Worm (Caenorhabditis elegans) whole organism, L1 larva: ENCODE measurements around the gene Y37A1A.3.
A peak's percentile ranks its signal among the peaks of the same experiment; 100 is the strongest.

Experiments used
- C34B4.2 ChIP-seq: sonication (generic microtip); optimal IDR thresholded peaks from 2 replicates; lab custom pipeline; 2017; ENCODE audit warnings: mild to moderate bottlenecking, missing genetic modification characterization, missing compliant biosample characterization
- aha-1 ChIP-seq: fragments of 150-350 bp; optimal IDR thresholded peaks from 2 replicates; lab custom pipeline; 2014; ENCODE audit warnings: missing biosample characterization, missing genetic modification characterization
- alr-1 ChIP-seq: fragments of 200-800 bp; sonication (Bioruptor generic); optimal IDR thresholded peaks from 2 replicates; lab custom pipeline; 2018; ENCODE audit warnings: borderline replicate concordance, mild to moderate bottlenecking, missing genetic modification characterization, missing compliant biosample characterization
- blmp-1 ChIP-seq: fragments of 150-350 bp; optimal IDR thresholded peaks from 2 replicates; lab custom pipeline; 2014; ENCODE audit warnings: missing biosample characterization, missing genetic modification characterization
- ceh-63 ChIP-seq: fragments of 200-800 bp; sonication (Bioruptor generic); optimal IDR thresholded peaks from 2 replicates; lab custom pipeline; 2018; ENCODE audit warnings: mild to moderate bottlenecking, missing genetic modification characterization, missing compliant biosample characterization
- ceh-8 ChIP-seq: fragments of 200-800 bp; sonication (Bioruptor generic); optimal IDR thresholded peaks from 2 replicates; lab custom pipeline; 2018; ENCODE audit warnings: mild to moderate bottlenecking, missing genetic modification characterization, moderate library complexity, missing compliant biosample characterization
- ceh-82 ChIP-seq, 3 experiments: fragments of 150-350 bp in 1 of 3; sonication (generic microtip) in 2 of 3; optimal IDR thresholded peaks; 2 replicates each; lab custom pipeline; 2014 to 2017; ENCODE audit warnings: missing biosample characterization in 3 of 3, missing genetic modification characterization in 3 of 3
- ceh-90 ChIP-seq: sonication (generic microtip); optimal IDR thresholded peaks from 2 replicates; lab custom pipeline; 2016; ENCODE audit warnings: missing genetic modification characterization, missing compliant biosample characterization
- ces-1 ChIP-seq: fragments of 150-350 bp; optimal IDR thresholded peaks from 2 replicates; lab custom pipeline; 2014; ENCODE audit warnings: missing biosample characterization, missing genetic modification reagents, missing genetic modification characterization
- efl-1 ChIP-seq, 4 experiments: fragments of 150-350 bp; optimal IDR thresholded peaks in 3 of 4; peaks in 1 of 4; 1 replicate in 1 of 4; 2 replicates in 3 of 4; lab custom pipeline; 2014; ENCODE audit warnings: missing biosample characterization in 2 of 4, missing genetic modification characterization in 2 of 4, missing genetic modification reagents in 2 of 4
- efl-3 ChIP-seq: fragments of 200-800 bp; sonication (Bioruptor generic); optimal IDR thresholded peaks from 2 replicates; lab custom pipeline; 2018; ENCODE audit warnings: mild to moderate bottlenecking, missing genetic modification characterization, missing compliant biosample characterization
- egl-13 ChIP-seq: sonication (generic microtip); optimal IDR thresholded peaks from 2 replicates; lab custom pipeline; 2016; ENCODE audit warnings: missing genotype, missing genetic modification reagents, missing genetic modification characterization, missing compliant biosample characterization
- egl-27 ChIP-seq, 2 experiments: fragments of 150-350 bp in 1 of 2; sonication (generic microtip); optimal IDR thresholded peaks; 3 replicates each; lab custom pipeline; 2017 to 2018; ENCODE audit warnings: missing biosample characterization in 2 of 2, missing genetic modification characterization in 2 of 2, missing genetic modification reagents in 2 of 2
- elt-2 ChIP-seq: sonication (generic microtip); optimal IDR thresholded peaks from 2 replicates; lab custom pipeline; 2016; ENCODE audit warnings: missing genetic modification characterization, mild to moderate bottlenecking, inconsistent platforms, missing compliant biosample characterization, missing genetic modification reagents
- elt-3 ChIP-seq, 6 experiments: fragments of 150-350 bp in 1 of 6; sonication (generic microtip); optimal IDR thresholded peaks; 2 replicates each; lab custom pipeline; 2017 to 2018; ENCODE audit warnings: missing biosample characterization in 6 of 6, missing genetic modification characterization in 6 of 6, inconsistent platforms in 1 of 6
- ets-5 ChIP-seq: fragments of 200-800 bp; sonication (Bioruptor generic); IDR thresholded peaks from 2 replicates; pipeline ENCODE4 v1.3.6; 2022; ENCODE audit warnings: missing genetic modification characterization, missing compliant biosample characterization
- fkh-10 ChIP-seq: sonication (generic microtip); optimal IDR thresholded peaks from 2 replicates; lab custom pipeline; 2017; ENCODE audit warnings: missing biosample characterization, missing genetic modification reagents, missing genetic modification characterization
- fkh-8 ChIP-seq: sonication (generic microtip); optimal IDR thresholded peaks from 2 replicates; lab custom pipeline; 2016; ENCODE audit warnings: mild to moderate bottlenecking, missing genetic modification characterization, missing compliant biosample characterization
- fos-1 ChIP-seq: fragments of 150-350 bp; optimal IDR thresholded peaks from 2 replicates; lab custom pipeline; 2014; ENCODE audit warnings: missing biosample characterization, missing genetic modification characterization
- grh-1 ChIP-seq: fragments of 200-800 bp; sonication (Bioruptor generic); IDR thresholded peaks from 2 replicates; pipeline ENCODE4 v1.3.6; 2022; ENCODE audit warnings: missing genetic modification reagents, missing genetic modification characterization, missing compliant biosample characterization
- hlh-17 ChIP-seq: fragments of 200-800 bp; sonication (Bioruptor generic); optimal IDR thresholded peaks from 2 replicates; lab custom pipeline; 2018; ENCODE audit warnings: missing genetic modification characterization, mild to moderate bottlenecking, missing compliant biosample characterization, moderate library complexity, borderline replicate concordance
- irx-1 ChIP-seq: sonication (generic microtip); optimal IDR thresholded peaks from 2 replicates; lab custom pipeline; 2016; ENCODE audit warnings: missing genetic modification characterization, missing compliant biosample characterization
- lin-13 ChIP-seq: fragments of 150-350 bp; optimal IDR thresholded peaks from 2 replicates; lab custom pipeline; 2014; ENCODE audit warnings: missing biosample characterization, missing genetic modification reagents, missing genetic modification characterization
- lin-39 ChIP-seq: fragments of 150-350 bp; optimal IDR thresholded peaks from 2 replicates; lab custom pipeline; 2014; ENCODE audit warnings: missing biosample characterization, missing genetic modification reagents, missing genetic modification characterization
- lir-3 ChIP-seq: sonication (generic microtip); optimal IDR thresholded peaks from 2 replicates; lab custom pipeline; 2016; ENCODE audit warnings: mild to moderate bottlenecking, missing genetic modification characterization, moderate library complexity, missing compliant biosample characterization; ENCODE audit not compliant: poor library complexity
- mdl-1 ChIP-seq, 2 experiments: fragments of 150-350 bp; optimal IDR thresholded peaks; 2 replicates each; lab custom pipeline; 2014 to 2017; ENCODE audit warnings: missing biosample characterization in 2 of 2, missing genetic modification characterization in 2 of 2, inconsistent platforms in 1 of 2
- mef-2 ChIP-seq: fragments of 150-350 bp; optimal IDR thresholded peaks from 2 replicates; lab custom pipeline; 2014; ENCODE audit warnings: missing biosample characterization, missing genetic modification characterization
- mep-1 ChIP-seq: fragments of 150-350 bp; optimal IDR thresholded peaks from 2 replicates; lab custom pipeline; 2014; ENCODE audit warnings: missing biosample characterization, missing genetic modification characterization
- nhr-11 ChIP-seq: fragments of 150-350 bp; optimal IDR thresholded peaks from 2 replicates; lab custom pipeline; 2014; ENCODE audit warnings: missing biosample characterization, missing genetic modification characterization
- nhr-19 ChIP-seq: fragments of 200-800 bp; sonication (Bioruptor generic); conservative IDR thresholded peaks from 2 replicates; pipeline ENCODE4 v1.3.6; 2022; ENCODE audit warnings: missing genetic modification characterization, missing compliant biosample characterization
- nhr-237 ChIP-seq: fragments of 150-350 bp; optimal IDR thresholded peaks from 2 replicates; lab custom pipeline; 2014; ENCODE audit warnings: missing biosample characterization, missing genetic modification characterization
- nhr-28 ChIP-seq: fragments of 150-350 bp; optimal IDR thresholded peaks from 2 replicates; lab custom pipeline; 2014; ENCODE audit warnings: missing biosample characterization, missing genetic modification characterization
- nhr-47 ChIP-seq: sonication (generic microtip); optimal IDR thresholded peaks from 2 replicates; lab custom pipeline; 2016; ENCODE audit warnings: mild to moderate bottlenecking, missing genetic modification characterization, moderate library complexity, missing compliant biosample characterization
- nhr-71 ChIP-seq: sonication (generic microtip); optimal IDR thresholded peaks from 2 replicates; lab custom pipeline; 2016; ENCODE audit warnings: mild to moderate bottlenecking, missing genetic modification characterization, moderate library complexity, missing compliant biosample characterization
- nhr-76 ChIP-seq: sonication (generic microtip); optimal IDR thresholded peaks from 2 replicates; lab custom pipeline; 2017; ENCODE audit warnings: missing biosample characterization, missing genetic modification characterization
- nhr-84 ChIP-seq: sonication (generic microtip); optimal IDR thresholded peaks from 2 replicates; lab custom pipeline; 2017; ENCODE audit warnings: missing biosample characterization, missing genetic modification characterization
- nhr-85 ChIP-seq: sonication (generic microtip); peaks from one replicate; lab custom pipeline; 2016; ENCODE audit warnings: missing genetic modification characterization, inconsistent platforms, missing compliant biosample characterization
- pax-3 ChIP-seq: fragments of 200-800 bp; sonication (Bioruptor generic); optimal IDR thresholded peaks from 2 replicates; lab custom pipeline; 2018; ENCODE audit warnings: mild to moderate bottlenecking, missing genetic modification characterization, moderate library complexity, missing compliant biosample characterization
- pqm-1 ChIP-seq: sonication (generic microtip); optimal IDR thresholded peaks from 3 replicates; lab custom pipeline; 2017; ENCODE audit warnings: missing biosample characterization, missing genetic modification characterization
- snpc-4 ChIP-seq: fragments of 150-350 bp; optimal IDR thresholded peaks from 2 replicates; lab custom pipeline; 2014; ENCODE audit warnings: missing biosample characterization, missing genetic modification characterization
- sptf-1 ChIP-seq: fragments of 150-350 bp; optimal IDR thresholded peaks from 2 replicates; lab custom pipeline; 2014; ENCODE audit warnings: missing biosample characterization, missing genetic modification characterization
- swsn-7 ChIP-seq: sonication (generic microtip); optimal IDR thresholded peaks from 2 replicates; lab custom pipeline; 2016; ENCODE audit warnings: missing genetic modification characterization, missing compliant biosample characterization
- tbx-2 ChIP-seq: sonication (generic microtip); optimal IDR thresholded peaks from 2 replicates; lab custom pipeline; 2016; ENCODE audit warnings: missing genetic modification characterization, missing compliant biosample characterization
- tlp-1 ChIP-seq: fragments of 150-350 bp; optimal IDR thresholded peaks from 2 replicates; lab custom pipeline; 2014; ENCODE audit warnings: missing biosample characterization, missing genetic modification characterization
- unc-30 ChIP-seq: sonication (generic microtip); optimal IDR thresholded peaks from 2 replicates; lab custom pipeline; 2017; ENCODE audit warnings: missing biosample characterization, missing genetic modification characterization
- vab-15 ChIP-seq: sonication (generic microtip); optimal IDR thresholded peaks from 2 replicates; lab custom pipeline; 2017; ENCODE audit warnings: missing genotype, mild to moderate bottlenecking, missing genetic modification characterization, missing compliant biosample characterization
- zag-1 ChIP-seq: fragments of 150-350 bp; optimal IDR thresholded peaks from 2 replicates; lab custom pipeline; 2014; ENCODE audit warnings: missing biosample characterization, missing genetic modification characterization
- ztf-11 ChIP-seq, 2 experiments: sonication (generic microtip); optimal IDR thresholded peaks; 2 replicates each; lab custom pipeline; 2016 to 2017; ENCODE audit warnings: missing genetic modification characterization in 2 of 2, missing biosample characterization in 1 of 2, missing compliant biosample characterization in 1 of 2
- ztf-4 ChIP-seq: fragments of 150-350 bp; optimal IDR thresholded peaks from 2 replicates; lab custom pipeline; 2014; ENCODE audit warnings: missing biosample characterization, missing genetic modification characterization

The Y37A1A.3 gene

ce11 chrIV:13919207-13919759 is 16.6 kb upstream of the Y37A1A.3 start (continued):
- TF ChIP-seq efl-1 (optimal IDR thresholded peaks at IDR 0.05; lab: Kevin White, UChicago): no peak
- TF ChIP-seq efl-1 (GFP tag; optimal IDR thresholded peaks at IDR 0.05 in 1 of 2; lab: Kevin White, UChicago): peak in 1 of 2 experiments; percentile 89
- TF ChIP-seq nhr-47 (tag; lab: Kevin White, UChicago): no peak
- TF ChIP-seq nhr-11 (tag; lab: Kevin White, UChicago): no peak
- TF ChIP-seq elt-2 (tag; lab: Kevin White, UChicago): peak; percentile 100
- no peak for TF ChIP-seq swsn-7 (tag; lab: Kevin White, UChicago)
- no peak for TF ChIP-seq lin-39 (tag; lab: Kevin White, UChicago)
- TF ChIP-seq egl-13 (tag; lab: Kevin White, UChicago): no peak
- TF ChIP-seq egl-27 (tag; optimal IDR thresholded peaks at IDR 0.05; lab: Kevin White, UChicago): peak in 1 of 2 experiments; percentile 53
- no peak for TF ChIP-seq ceh-90
- no peak for TF ChIP-seq ceh-63 (GFP tag; lab: Kevin White, UChicago)
- no peak for TF ChIP-seq efl-3 (GFP tag; lab: Kevin White, UChicago)
- no peak for TF ChIP-seq ceh-8
- no peak for TF ChIP-seq fkh-8 (tag; lab: Kevin White, UChicago)
- no peak for TF ChIP-seq irx-1 (tag; lab: Kevin White, UChicago)
- TF ChIP-seq mdl-1 (tag; optimal IDR thresholded peaks at IDR 0.05; lab: Kevin White, UChicago): peak in 1 of 2 experiments; percentile 37
- no peak for TF ChIP-seq nhr-237 (tag; lab: Kevin White, UChicago)
- TF ChIP-seq sptf-1 (tag; lab: Kevin White, UChicago): no peak
- no peak for TF ChIP-seq aha-1 (tag; lab: Kevin White, UChicago)
- no peak for TF ChIP-seq ceh-82 (tag; optimal IDR thresholded peaks at IDR 0.05; lab: Kevin White, UChicago)
- peak; percentile 77 for TF ChIP-seq nhr-71 (tag; lab: Kevin White, UChicago)
- no peak for TF ChIP-seq vab-15
- TF ChIP-seq nhr-19 (GFP tag; lab: Robert Waterston, UW): peak; percentile 63
- no peak for TF ChIP-seq mef-2 (tag; lab: Kevin White, UChicago)
- no peak for TF ChIP-seq zag-1 (tag; lab: Kevin White, UChicago)
- TF ChIP-seq ztf-4 (tag; lab: Kevin White, UChicago): no peak
- TF ChIP-seq elt-3 (tag; optimal IDR thresholded peaks at IDR 0.05; lab: Kevin White, UChicago): peak; percentile 97 to 100 (median 99)
- TF ChIP-seq nhr-84 (tag; lab: Kevin White, UChicago): no peak
- TF ChIP-seq fos-1 (tag; lab: Kevin White, UChicago): peak; percentile 27
- peak; percentile 100 for TF ChIP-seq pqm-1
- TF ChIP-seq tlp-1 (tag; lab: Kevin White, UChicago): peak; percentile 90
- TF ChIP-seq pax-3: peak; percentile 64
- TF ChIP-seq lin-13: no peak
- TF ChIP-seq lir-3 (tag; lab: Kevin White, UChicago): no peak
- TF ChIP-seq blmp-1 (tag; lab: Kevin White, UChicago): peak; percentile 17
- TF ChIP-seq mep-1 (tag; lab: Kevin White, UChicago): no peak
- TF ChIP-seq ces-1 (GFP tag; lab: Kevin White, UChicago): no peak
- TF ChIP-seq C34B4.2 (tag; lab: Kevin White, UChicago): no peak
- no peak for TF ChIP-seq grh-1 (GFP tag; lab: Robert Waterston, UW)
- TF ChIP-seq snpc-4 (tag; lab: Kevin White, UChicago): no peak
- TF ChIP-seq tbx-2 (tag; lab: Kevin White, UChicago): peak; percentile 21
- no peak for TF ChIP-seq nhr-28 (tag; lab: Kevin White, UChicago)
- no peak for TF ChIP-seq hlh-17 (GFP tag; lab: Kevin White, UChicago)
- TF ChIP-seq nhr-85: peak; percentile 83
- TF ChIP-seq nhr-76: no peak
- TF ChIP-seq ztf-11 (tag; optimal IDR thresholded peaks at IDR 0.05; lab: Kevin White, UChicago): no peak
- no peak for TF ChIP-seq alr-1 (tag; lab: Kevin White, UChicago)
- no peak for TF ChIP-seq fkh-10
- TF ChIP-seq ets-5: no peak
- TF ChIP-seq unc-30 (tag; lab: Kevin White, UChicago): no peak
